Fruit fly (Drosophila melanogaster): Measurements from ENCODE around the gene Vta1.

The Vta1 gene

dm6 chr3L:1661738-1662370, 9.2 kb upstream of the Vta1 start:
- no peak for TF ChIP-seq dmrt93B (GFP tag; optimal IDR thresholded peaks at IDR 0.05)
- no peak for TF ChIP-seq CG32264 (GFP tag; optimal IDR thresholded peaks at IDR 0.05)
- no peak for TF ChIP-seq fru (GFP tag; optimal IDR thresholded peaks at IDR 0.05)
- no peak for TF ChIP-seq OdsH (GFP tag; optimal IDR thresholded peaks at IDR 0.05)
- no peak for TF ChIP-seq jim (GFP tag; optimal IDR thresholded peaks at IDR 0.05)
- TF ChIP-seq psq (GFP tag; optimal IDR thresholded peaks at IDR 0.05): no peak
- no peak for TF ChIP-seq Abd-B (GFP tag; optimal IDR thresholded peaks at IDR 0.05)
- no peak for TF ChIP-seq Dfd (GFP tag; optimal IDR thresholded peaks at IDR 0.05)

DNA sequence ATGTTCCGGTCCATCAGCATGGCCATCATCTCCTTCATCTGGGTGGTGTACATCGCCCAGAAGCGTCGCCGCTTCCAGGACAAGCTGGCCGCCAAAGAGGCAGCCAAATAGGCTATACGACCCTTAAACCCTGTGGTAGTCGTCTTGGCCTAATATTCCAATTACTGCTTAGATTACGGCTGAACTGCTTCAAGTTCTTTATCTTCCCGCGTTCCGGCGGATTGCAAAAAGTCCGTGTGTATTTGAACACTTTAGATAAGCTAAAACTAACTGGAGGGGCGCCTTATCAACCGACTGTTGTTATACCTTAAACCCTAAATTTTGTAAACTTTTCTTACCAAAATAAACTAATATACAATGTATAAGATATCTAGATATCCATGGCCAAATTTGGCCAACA, 1.1 kb upstream of the Vta1 start:
- TF ChIP-seq pan (optimal IDR thresholded peaks at IDR 0.05): no peak
- no peak for TF ChIP-seq woc (GFP tag; optimal IDR thresholded peaks at IDR 0.05)
- no peak for TF ChIP-seq Abd-B (GFP tag; optimal IDR thresholded peaks at IDR 0.05)
- no peak for TF ChIP-seq rgr (GFP tag; optimal IDR thresholded peaks at IDR 0.05)

DNA sequence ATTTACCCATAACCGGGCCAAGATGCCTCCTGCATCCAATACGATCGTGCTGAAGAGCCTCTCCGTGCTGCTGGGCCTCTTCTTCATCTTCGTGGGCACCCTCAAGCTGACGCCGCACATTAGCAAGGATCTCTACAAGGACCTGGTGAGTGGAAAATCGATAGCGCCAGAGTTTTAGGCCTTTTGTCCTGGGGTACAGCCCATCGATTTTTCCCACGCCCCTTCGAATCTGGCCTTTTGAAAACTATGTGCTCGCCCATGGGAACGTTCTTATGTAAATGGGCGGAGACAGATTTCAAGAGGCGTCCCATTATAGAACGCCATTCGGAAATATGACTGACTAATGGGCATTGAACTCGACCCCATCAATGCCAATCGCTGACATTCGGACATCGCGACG, 3.3 kb downstream of the Vta1 start:
- TF ChIP-seq CrebA (GFP tag; optimal IDR thresholded peaks at IDR 0.05; ENCODE audit: borderline replicate concordance): no peak
- no peak for TF ChIP-seq Hr78 (GFP tag; optimal IDR thresholded peaks at IDR 0.05)
- TF ChIP-seq fru (GFP tag; optimal IDR thresholded peaks at IDR 0.05): no peak
- TF ChIP-seq dl (GFP tag; optimal IDR thresholded peaks at IDR 0.05; ENCODE audit: insufficient read depth in 1 of 2, partially characterized antibody in 2 of 2): no peak
- no peak for TF ChIP-seq Hnf4 (GFP tag; optimal IDR thresholded peaks at IDR 0.05)
- no peak for TF ChIP-seq HLH106 (tag; optimal IDR thresholded peaks at IDR 0.05)
- no peak for TF ChIP-seq Rel (GFP tag; optimal IDR thresholded peaks at IDR 0.05)
- TF ChIP-seq Rel (tag; optimal IDR thresholded peaks at IDR 0.05): no peak
- no peak for TF ChIP-seq h (GFP tag; optimal IDR thresholded peaks at IDR 0.05)
- TF ChIP-seq sage (GFP tag; optimal IDR thresholded peaks at IDR 0.05): no peak
- TF ChIP-seq CG9705 (GFP tag; optimal IDR thresholded peaks at IDR 0.05): no peak
- no peak for TF ChIP-seq woc (GFP tag; optimal IDR thresholded peaks at IDR 0.05)
- TF ChIP-seq Hr83 (GFP tag; optimal IDR thresholded peaks at IDR 0.05; ENCODE audit: poor library complexity, severe bottlenecking): no peak
- no peak for TF ChIP-seq Abd-B (GFP tag; optimal IDR thresholded peaks at IDR 0.05)
- no peak for TF ChIP-seq Dfd (GFP tag; optimal IDR thresholded peaks at IDR 0.05)
- no peak for TF ChIP-seq Vsx2 (GFP tag; optimal IDR thresholded peaks at IDR 0.05; ENCODE audit: partially characterized antibody)
- TF ChIP-seq pan (optimal IDR thresholded peaks at IDR 0.05): no peak
- no peak for TF ChIP-seq ey (GFP tag; optimal IDR thresholded peaks at IDR 0.05)
- no peak for TF ChIP-seq CG32264 (GFP tag; optimal IDR thresholded peaks at IDR 0.05)
- TF ChIP-seq jim (GFP tag; optimal IDR thresholded peaks at IDR 0.05): no peak

DNA sequence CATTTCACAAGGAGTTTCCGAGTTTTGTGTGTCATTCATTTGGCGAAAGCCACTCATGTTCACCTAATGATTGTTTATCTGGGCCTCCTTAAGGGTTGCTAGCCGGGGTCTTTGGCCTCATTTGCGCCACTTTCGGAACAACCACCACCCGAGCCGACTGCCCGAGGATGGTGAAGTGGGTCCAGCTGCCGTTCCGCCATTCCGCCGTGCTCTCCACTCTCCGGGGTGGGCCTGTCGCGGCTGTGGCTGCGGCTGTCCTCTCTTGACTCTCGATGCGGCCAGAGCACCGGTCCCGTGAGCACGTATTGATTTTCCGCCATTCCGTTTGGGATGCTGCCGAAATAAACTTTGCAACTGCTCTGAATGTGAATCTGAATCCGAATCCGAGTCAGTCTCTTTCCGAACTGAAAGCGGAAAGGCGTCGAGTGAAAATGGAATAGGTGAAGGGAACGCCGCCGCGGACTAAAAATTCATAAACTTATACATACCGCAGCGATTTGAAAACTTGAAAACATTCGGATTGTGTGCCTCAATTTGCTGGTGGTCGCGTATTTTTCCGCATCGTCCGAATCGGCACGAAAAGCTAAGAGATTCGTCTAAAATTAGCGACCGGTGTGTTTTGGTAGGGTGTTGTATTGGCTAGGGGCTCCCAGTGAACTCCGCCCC, 3.9 kb downstream of the Vta1 start, which contains the start of gene CG13920:
Gene CG13920, plus strand, starts transcription at position 255 of the 666 bp plus-strand sequence.
- no peak for TF ChIP-seq Dfd (GFP tag; optimal IDR thresholded peaks at IDR 0.05)
- no peak for TF ChIP-seq sv (GFP tag; optimal IDR thresholded peaks at IDR 0.05)
- peak; percentile 10 for TF ChIP-seq Dif (GFP tag; optimal IDR thresholded peaks at IDR 0.05; ENCODE audit: partially characterized antibody)

DNA sequence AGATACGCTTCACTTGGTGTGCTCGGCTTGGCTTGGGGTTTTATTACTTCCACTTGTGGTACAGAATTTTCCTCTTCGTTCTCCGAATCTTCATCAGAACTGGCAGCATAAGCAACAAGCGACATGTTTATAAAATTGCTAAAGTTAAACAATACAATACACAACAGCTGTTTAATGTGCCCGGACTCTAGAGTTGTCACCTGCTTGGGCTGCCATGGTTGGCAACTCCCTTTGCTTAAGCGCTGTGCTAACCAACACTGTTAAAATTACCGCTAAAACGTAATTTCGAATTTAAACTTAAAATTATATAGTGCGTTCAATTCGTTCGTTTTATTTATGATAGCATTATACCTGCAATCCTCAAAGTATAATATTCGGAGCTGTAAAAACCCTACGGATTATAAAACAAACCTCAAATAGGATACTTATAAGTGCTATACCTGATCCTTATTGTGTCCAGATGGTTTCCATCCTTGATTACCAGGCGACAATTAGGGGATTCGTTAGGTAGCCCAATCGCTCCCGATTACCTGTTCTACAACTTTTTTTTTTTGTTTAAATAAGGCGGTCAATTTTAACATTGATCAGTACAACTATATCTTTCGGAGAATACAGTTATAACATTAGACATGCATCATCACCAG, 5.3 kb downstream of the Vta1 start, which contains the start of the genes CG17249 and Bro:
Gene CG17249, minus strand, starts transcription at position 189 of the 644 bp plus-strand sequence.
Gene Bro, plus strand, starts transcription at position 594 of the 644 bp plus-strand sequence.
- TF ChIP-seq foxo (GFP tag; optimal IDR thresholded peaks at IDR 0.05) (peak in 1 of 2 experiments; percentile 44), psq (GFP tag; optimal IDR thresholded peaks at IDR 0.05) (peak; percentile 2), Mio (GFP tag; optimal IDR thresholded peaks at IDR 0.05) (no peak), ey (GFP tag; optimal IDR thresholded peaks at IDR 0.05) (peak; percentile 37), rgr (GFP tag; optimal IDR thresholded peaks at IDR 0.05) (peak; percentile 67), Hnf4 (GFP tag; optimal IDR thresholded peaks at IDR 0.05) (peak; percentile 80), Hr83 (GFP tag; optimal IDR thresholded peaks at IDR 0.05; ENCODE audit: poor library complexity, severe bottlenecking) (peak; percentile 86), GATAd (GFP tag; optimal IDR thresholded peaks at IDR 0.05) (no peak), Myc (optimal IDR thresholded peaks at IDR 0.05) (peak; percentile 51), Dif (GFP tag; optimal IDR thresholded peaks at IDR 0.05; ENCODE audit: partially characterized antibody) (peak; percentile 25), Abd-B (GFP tag; optimal IDR thresholded peaks at IDR 0.05) (no peak), OdsH (GFP tag; optimal IDR thresholded peaks at IDR 0.05) (peak; percentile 16), CrebA (GFP tag; optimal IDR thresholded peaks at IDR 0.05; ENCODE audit: borderline replicate concordance) (no peak), sv (GFP tag; optimal IDR thresholded peaks at IDR 0.05) (peak; percentile 38), woc (GFP tag; optimal IDR thresholded peaks at IDR 0.05) (no peak)

Data from whole organism, wandering third instar larva.